Fruit fly (Drosophila melanogaster) whole organism, embryonic: ENCODE measurements around the gene CG4709.
A peak's percentile ranks its signal among the peaks of the same experiment; 100 is the strongest.

Source experiments
- CG1024 ChIP-seq: fragments of 200-800 bp; sonication (Bioruptor generic); IDR thresholded peaks from 2 replicates; pipeline ENCODE4 v1.3.6; 2022; ENCODE audit warnings: missing biosample characterization, missing genetic modification characterization
- CG10321 ChIP-seq: fragments of 200-800 bp; sonication (Bioruptor generic); IDR thresholded peaks from 2 replicates; pipeline ENCODE4 v1.3.6; 2022; ENCODE audit warnings: missing biosample characterization, missing genetic modification characterization
- CG10366 ChIP-seq: fragments of 200-800 bp; sonication (Bioruptor generic); IDR thresholded peaks from 2 replicates; pipeline ENCODE4 v1.3.6; 2022; ENCODE audit warnings: missing biosample characterization, missing genetic modification characterization
- CG10654 ChIP-seq: fragments of 200-800 bp; sonication (Bioruptor generic); optimal IDR thresholded peaks from 2 replicates; lab custom pipeline; 2016; ENCODE audit warnings: missing biosample characterization, missing genetic modification characterization
- CG11085 ChIP-seq: fragments of 200-800 bp; sonication (Bioruptor generic); IDR thresholded peaks from 2 replicates; pipeline ENCODE4 v1.3.6; 2022; ENCODE audit warnings: missing biosample characterization, missing genetic modification characterization
- CG11093 ChIP-seq: fragments of 200-800 bp; sonication (Bioruptor generic); IDR thresholded peaks from 3 replicates; pipeline ENCODE4 v1.3.6; 2022; ENCODE audit warnings: missing biosample characterization, missing genetic modification characterization
- CG15479 ChIP-seq: fragments of 200-800 bp; sonication (Bioruptor generic); optimal IDR thresholded peaks from 3 replicates; lab custom pipeline; 2019; ENCODE audit warnings: missing biosample characterization, mild to moderate bottlenecking, missing genetic modification characterization, moderate library complexity
- CG17802 ChIP-seq: fragments of 200-800 bp; sonication (Bioruptor generic); optimal IDR thresholded peaks from 2 replicates; lab custom pipeline; 2018; ENCODE audit warnings: missing biosample characterization, mild to moderate bottlenecking, missing genetic modification characterization, moderate library complexity
- CG18476 ChIP-seq: fragments of 200-800 bp; sonication (Bioruptor generic); optimal IDR thresholded peaks from 2 replicates; lab custom pipeline; 2016; ENCODE audit warnings: missing biosample characterization, mild to moderate bottlenecking, missing genetic modification characterization
- CG2129 ChIP-seq: fragments of 200-800 bp; sonication (Bioruptor generic); IDR thresholded peaks from 2 replicates; pipeline ENCODE4 v1.3.6; 2022; ENCODE audit warnings: missing biosample characterization, missing genetic modification characterization; ENCODE audit not compliant: partially characterized antibody
- CG2199 ChIP-seq: fragments of 200-800 bp; sonication (Bioruptor generic); IDR thresholded peaks from 3 replicates; pipeline ENCODE4 v1.3.6; 2022; ENCODE audit warnings: missing biosample characterization, missing genetic modification characterization
- CG2889 ChIP-seq: fragments of 200-800 bp; sonication (Bioruptor generic); IDR thresholded peaks from 3 replicates; pipeline ENCODE4 v1.3.6; 2022; ENCODE audit warnings: missing biosample characterization, missing genetic modification characterization
- CG31224 ChIP-seq: fragments of 200-800 bp; sonication (Bioruptor generic); IDR thresholded peaks from 2 replicates; pipeline ENCODE4 v1.3.6; 2022; ENCODE audit warnings: missing biosample characterization, missing genetic modification characterization
- CG3726 ChIP-seq: fragments of 200-800 bp; sonication (Bioruptor generic); IDR thresholded peaks from 3 replicates; pipeline ENCODE4, ENCODE4 v1.3.6; 2022; ENCODE audit warnings: missing biosample characterization, missing genetic modification characterization
- CG4328 ChIP-seq: fragments of 200-800 bp; sonication (Bioruptor generic); optimal IDR thresholded peaks from 3 replicates; lab custom pipeline; 2017; ENCODE audit warnings: missing biosample characterization, missing genetic modification reagents, missing genetic modification characterization
- CG6765 ChIP-seq: fragments of 200-800 bp; sonication (Bioruptor generic); optimal IDR thresholded peaks from 3 replicates; lab custom pipeline; 2017; ENCODE audit warnings: missing biosample characterization, mild to moderate bottlenecking, missing genetic modification characterization
- Camta ChIP-seq: fragments of 200-800 bp; sonication (Bioruptor generic); optimal IDR thresholded peaks from 2 replicates; lab custom pipeline; 2016; ENCODE audit warnings: missing biosample characterization, missing genetic modification characterization
- D ChIP-seq, 2 experiments: fragments of 200-800 bp in 1 of 2; fragments of >200 bp in 1 of 2; sonication (Bioruptor generic) in 1 of 2; optimal IDR thresholded peaks; 2 replicates in 1 of 2; 3 replicates in 1 of 2; lab custom pipeline; 2017; ENCODE audit warnings: mild to moderate bottlenecking in 1 of 2, missing biosample characterization in 1 of 2, missing genetic modification characterization in 1 of 2, missing genetic modification reagents in 1 of 2
- Dp ChIP-seq: fragments of 200-800 bp; sonication (Bioruptor generic); optimal IDR thresholded peaks from 2 replicates; lab custom pipeline; 2018; ENCODE audit warnings: missing biosample characterization, mild to moderate bottlenecking, missing genetic modification characterization, moderate library complexity
- ERR ChIP-seq: fragments of 200-800 bp; sonication (Bioruptor generic); optimal IDR thresholded peaks from 2 replicates; lab custom pipeline; 2016; ENCODE audit warnings: missing biosample characterization, missing genetic modification characterization
- H15 ChIP-seq: fragments of 200-800 bp; sonication (Bioruptor generic); IDR thresholded peaks from 3 replicates; pipeline ENCODE4 v1.3.6; 2022; ENCODE audit warnings: missing biosample characterization, missing genetic modification characterization
- H2.0 ChIP-seq: fragments of 200-800 bp; sonication (Bioruptor generic); IDR thresholded peaks from 2 replicates; pipeline ENCODE4 v1.3.6; 2022; ENCODE audit warnings: missing biosample characterization, missing genetic modification characterization
- HHEX ChIP-seq: fragments of 200-800 bp; sonication (Bioruptor generic); optimal IDR thresholded peaks from 3 replicates; lab custom pipeline; 2017; ENCODE audit warnings: missing biosample characterization, mild to moderate bottlenecking, missing genetic modification characterization, missing genetic modification reagents
- NC2α ChIP-seq: fragments of 200-800 bp; sonication (Bioruptor generic); optimal IDR thresholded peaks from 2 replicates; lab custom pipeline; 2016; ENCODE audit warnings: missing biosample characterization, missing genetic modification characterization
- Optix ChIP-seq: fragments of 200-800 bp; sonication (Bioruptor generic); IDR thresholded peaks from 3 replicates; pipeline ENCODE4 v1.3.6; 2022; ENCODE audit warnings: missing biosample characterization, missing genetic modification characterization
- PHDP ChIP-seq: fragments of 200-800 bp; sonication (Bioruptor generic); optimal IDR thresholded peaks from 3 replicates; lab custom pipeline; 2018; ENCODE audit warnings: missing biosample characterization, mild to moderate bottlenecking, missing genetic modification characterization, moderate library complexity
- Six4 ChIP-seq: fragments of 200-800 bp; sonication (Bioruptor generic); optimal IDR thresholded peaks from 2 replicates; lab custom pipeline; 2016; ENCODE audit warnings: missing biosample characterization, missing genetic modification characterization
- YL-1 ChIP-seq: fragments of 200-800 bp; sonication (Bioruptor generic); optimal IDR thresholded peaks from 3 replicates; lab custom pipeline; 2017; ENCODE audit warnings: missing biosample characterization, mild to moderate bottlenecking, missing genetic modification characterization
- abd-A ChIP-seq: fragments of 200-800 bp; sonication (Bioruptor generic); optimal IDR thresholded peaks from 3 replicates; lab custom pipeline; 2019; ENCODE audit warnings: missing biosample characterization, mild to moderate bottlenecking, missing genetic modification characterization, moderate library complexity
- ash1 ChIP-seq: fragments of 200-800 bp; sonication (Bioruptor generic); optimal IDR thresholded peaks from 2 replicates; lab custom pipeline; 2018; ENCODE audit warnings: missing biosample characterization, mild to moderate bottlenecking, missing genetic modification characterization
- btn ChIP-seq: fragments of 200-800 bp; sonication (Bioruptor generic); optimal IDR thresholded peaks from 2 replicates; lab custom pipeline; 2016; ENCODE audit warnings: missing biosample characterization, missing genetic modification characterization
- dan ChIP-seq: fragments of 200-800 bp; sonication (Bioruptor generic); IDR thresholded peaks from 2 replicates; pipeline ENCODE4 v1.3.6; 2022; ENCODE audit warnings: missing biosample characterization, missing genetic modification characterization
- dimm ChIP-seq: fragments of 200-800 bp; sonication (Bioruptor generic); IDR thresholded peaks from 2 replicates; pipeline ENCODE4 v1.3.6; 2022; ENCODE audit warnings: missing biosample characterization, missing genetic modification characterization
- fru ChIP-seq: fragments of >200 bp; optimal IDR thresholded peaks from 2 replicates; lab custom pipeline; 2017
- gsb ChIP-seq: fragments of 200-800 bp; sonication (Bioruptor generic); IDR thresholded peaks from 2 replicates; pipeline ENCODE4 v1.3.6; 2022; ENCODE audit warnings: missing biosample characterization, missing genetic modification characterization
- ken ChIP-seq: fragments of 200-800 bp; sonication (Bioruptor generic); IDR thresholded peaks from 3 replicates; pipeline ENCODE4 v1.3.6; 2022; ENCODE audit warnings: missing biosample characterization, missing genetic modification characterization
- lmd ChIP-seq: fragments of 200-800 bp; sonication (Bioruptor generic); IDR thresholded peaks from 2 replicates; pipeline ENCODE4 v1.3.6; 2022; ENCODE audit warnings: missing biosample characterization, missing genetic modification characterization
- maf-S ChIP-seq: fragments of 200-800 bp; sonication (Bioruptor generic); optimal IDR thresholded peaks from 2 replicates; lab custom pipeline; 2016; ENCODE audit warnings: missing biosample characterization, missing genetic modification characterization
- nerfin-1 ChIP-seq: fragments of 200-800 bp; sonication (Bioruptor generic); optimal IDR thresholded peaks from 3 replicates; lab custom pipeline; 2019; ENCODE audit warnings: missing biosample characterization, mild to moderate bottlenecking, missing genetic modification characterization, moderate library complexity
- onecut ChIP-seq: fragments of 200-800 bp; sonication (Bioruptor generic); IDR thresholded peaks from 2 replicates; pipeline ENCODE4 v1.3.6; 2022; ENCODE audit warnings: missing biosample characterization, missing genetic modification characterization
- row ChIP-seq: fragments of 200-800 bp; sonication (Bioruptor generic); IDR thresholded peaks from 3 replicates; pipeline ENCODE4 v1.3.6; 2022; ENCODE audit warnings: missing biosample characterization, missing genetic modification characterization
- sc ChIP-seq, 3 experiments: fragments of >200 bp in 2 of 3; fragments of 200-800 bp in 1 of 3; sonication (Bioruptor generic) in 1 of 3; optimal IDR thresholded peaks; 2 replicates in 2 of 3; 3 replicates in 1 of 3; lab custom pipeline; 2017; ENCODE audit warnings: mild to moderate bottlenecking in 1 of 3, missing biosample characterization in 1 of 3, missing genetic modification characterization in 1 of 3, missing genetic modification reagents in 1 of 3
- sd ChIP-seq: fragments of 200-800 bp; sonication (Bioruptor generic); optimal IDR thresholded peaks from 3 replicates; lab custom pipeline; 2018; ENCODE audit warnings: missing biosample characterization, mild to moderate bottlenecking, missing genetic modification characterization, moderate library complexity
- sens ChIP-seq: fragments of 200-800 bp; sonication (Bioruptor generic); peaks from one replicate; lab custom pipeline; 2016; ENCODE audit warnings: missing biosample characterization, missing genetic modification characterization
- sima ChIP-seq: fragments of 200-800 bp; sonication (Bioruptor generic); optimal IDR thresholded peaks from 2 replicates; lab custom pipeline; 2016; ENCODE audit warnings: missing biosample characterization, missing genetic modification characterization
- so ChIP-seq: fragments of 200-800 bp; sonication (Bioruptor generic); IDR thresholded peaks from 3 replicates; pipeline ENCODE4 v1.3.6; 2022; ENCODE audit warnings: missing biosample characterization, missing genetic modification characterization
- tap ChIP-seq: fragments of 200-800 bp; optimal IDR thresholded peaks from 3 replicates; lab custom pipeline; 2019; ENCODE audit warnings: missing biosample characterization, mild to moderate bottlenecking, missing genetic modification characterization, moderate library complexity
- toy ChIP-seq: fragments of 200-800 bp; sonication (Bioruptor generic); IDR thresholded peaks from 2 replicates; pipeline ENCODE4 v1.3.6; 2022; ENCODE audit warnings: missing biosample characterization, missing genetic modification characterization
- tup ChIP-seq: fragments of 200-800 bp; sonication (Bioruptor generic); optimal IDR thresholded peaks from 2 replicates; lab custom pipeline; 2016; ENCODE audit warnings: missing biosample characterization, mild to moderate bottlenecking, missing genetic modification characterization, moderate library complexity

CG4709 gene

DNA sequence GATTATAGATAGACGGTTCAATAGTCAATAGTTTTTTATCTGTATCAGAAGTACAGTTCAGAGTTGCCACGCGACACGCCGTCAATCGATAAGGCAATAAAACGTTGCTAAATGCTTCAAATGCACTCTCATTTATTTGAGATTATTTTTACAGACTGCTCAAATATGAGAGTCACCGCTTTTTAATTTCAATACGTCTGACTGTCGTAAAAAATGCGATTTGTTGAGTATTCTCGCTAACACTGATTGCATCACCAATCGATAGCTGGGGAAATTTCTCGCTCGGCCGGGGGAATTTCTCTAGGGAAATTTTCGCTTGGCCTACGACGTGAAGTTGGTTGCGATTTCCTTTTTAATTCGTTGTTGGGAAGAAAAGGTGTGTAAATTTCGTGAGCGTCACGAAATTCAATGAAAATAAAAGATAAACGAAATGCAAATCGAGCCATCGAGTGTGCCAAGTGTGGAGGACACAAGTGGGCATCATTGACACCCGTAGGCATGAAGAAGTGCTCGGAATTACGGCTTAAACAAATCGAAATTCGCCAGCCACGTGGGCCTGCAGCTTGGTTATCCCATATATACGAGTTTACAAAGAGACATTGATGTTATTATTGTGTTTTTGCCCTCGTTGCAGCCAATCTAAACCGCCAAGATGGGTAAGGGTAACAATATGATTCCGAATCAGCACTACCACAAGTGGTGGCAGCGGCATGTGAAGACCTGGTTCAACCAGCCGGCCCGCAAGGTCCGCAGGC, 13.0 kb downstream of the CG4709 start, which contains the start of the genes Dref and RpL13 (continued):
- TF ChIP-seq toy (GFP tag; lab: Robert Waterston, UW) (peak; percentile 60; the same call in 1 of the 2 replicates), CG10321 (peak; percentile 63), H2.0 (GFP tag; lab: Robert Waterston, UW) (peak; percentile 48; the same call in 1 of the 2 replicates), gsb (no peak), ken (GFP tag; lab: Robert Waterston, UW) (peak; percentile 75; the same call in 2 of the 3 replicates), tup (GFP tag; lab: Kevin White, UChicago) (peak; percentile 54), Dp (GFP tag; lab: Kevin White, UChicago) (peak; percentile 73), CG1024 (peak; percentile 69), so (GFP tag; lab: Robert Waterston, UW) (peak; percentile 89), lmd (GFP tag; lab: Robert Waterston, UW) (peak; percentile 59; the same call in 1 of the 2 replicates), sima (GFP tag; lab: Kevin White, UChicago) (peak; percentile 65), dan (GFP tag; lab: Robert Waterston, UW) (no peak), CG3726 (GFP tag; lab: Robert Waterston, UW) (peak; percentile 55; the same call in 1 of the 3 replicates), CG31224 (GFP tag; lab: Robert Waterston, UW) (peak; percentile 68), CG4328 (peak; percentile 95), HHEX (peak; percentile 94), CG18476 (GFP tag; lab: Kevin White, UChicago) (peak; percentile 68), CG2889 (GFP tag; lab: Robert Waterston, UW) (no peak), sc (optimal IDR thresholded peaks at IDR 0.05; lab: Kevin White, UChicago) (no peak), sc (GFP tag; optimal IDR thresholded peaks at IDR 0.05; lab: Kevin White, UChicago) (peak; percentile 74), CG6765 (GFP tag; lab: Kevin White, UChicago) (peak; percentile 98), sd (tag; lab: Kevin White, UChicago) (peak; percentile 66), D (optimal IDR thresholded peaks at IDR 0.05; lab: Kevin White, UChicago) (no peak), D (GFP tag; optimal IDR thresholded peaks at IDR 0.05; lab: Kevin White, UChicago) (peak; percentile 86), YL-1 (GFP tag; lab: Kevin White, UChicago) (peak; percentile 100), maf-S (peak; percentile 78), CG11085 (GFP tag; lab: Robert Waterston, UW) (peak; percentile 49; the same call in 1 of the 2 replicates), CG11093 (GFP tag; lab: Robert Waterston, UW) (no peak), Camta (peak; percentile 88), CG17802 (tag; lab: Kevin White, UChicago) (peak; percentile 53), ERR (GFP tag; lab: Kevin White, UChicago) (peak; percentile 74), Optix (GFP tag; lab: Robert Waterston, UW) (peak; percentile 65), btn (GFP tag; lab: Kevin White, UChicago) (peak; percentile 73), CG10654 (peak; percentile 79), abd-A (tag; lab: Kevin White, UChicago) (no peak), nerfin-1 (tag; lab: Kevin White, UChicago) (peak; percentile 84), ash1 (peak; percentile 95), Six4 (GFP tag; lab: Kevin White, UChicago) (peak; percentile 62), fru (lab: Kevin White, UChicago) (no peak), dimm (GFP tag; lab: Robert Waterston, UW) (no peak; the same call in 1 of the 2 replicates), row (peak; percentile 81), CG10366 (peak; percentile 68), NC2α (GFP tag; lab: Kevin White, UChicago) (peak; percentile 81), H15 (GFP tag; lab: Robert Waterston, UW) (peak; percentile 64; the same call in 2 of the 3 replicates), CG2129 (GFP tag; lab: Robert Waterston, UW) (peak; percentile 47), onecut (GFP tag; lab: Robert Waterston, UW) (peak; percentile 93), CG2199 (GFP tag; lab: Robert Waterston, UW) (no peak), tap (peak; percentile 79), CG15479 (GFP tag; lab: Kevin White, UChicago) (peak; percentile 79), sens (GFP tag; lab: Kevin White, UChicago) (peak; percentile 97), PHDP (tag; lab: Kevin White, UChicago) (peak; percentile 90)
